Worm (Caenorhabditis elegans): ENCODE data around the gene smf-1.

Gene smf-1

DNA sequence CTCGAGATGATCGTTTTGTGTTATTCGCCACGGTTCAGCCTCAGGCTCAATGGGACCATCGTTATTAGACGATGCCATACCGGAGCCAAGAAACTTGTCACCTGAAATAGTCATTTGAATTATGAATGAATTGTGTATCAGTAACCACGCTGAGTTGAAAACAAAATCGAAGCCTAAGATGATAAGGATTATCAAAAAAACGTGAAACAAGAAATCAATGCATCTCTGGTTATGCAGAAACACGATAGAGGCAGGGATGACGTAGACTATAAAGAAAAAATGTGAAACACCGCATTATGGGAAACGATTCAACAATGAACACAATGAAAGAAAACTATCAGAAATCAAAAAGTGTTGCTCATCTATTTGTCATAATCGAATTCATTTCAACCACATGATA, at the start of gene smf-1:
Gene smf-1, minus strand, starts transcription at position 101 of the 400 bp plus-strand sequence.
- no peak for TF ChIP-seq K09A11.1 (tag; optimal IDR thresholded peaks at IDR 0.05; ENCODE audit: insufficient read depth)
- no peak for TF ChIP-seq rnt-1 (tag; optimal IDR thresholded peaks at IDR 0.05)
- no peak for TF ChIP-seq sdc-2 (tag; optimal IDR thresholded peaks at IDR 0.05)
- TF ChIP-seq pha-2 (tag; optimal IDR thresholded peaks at IDR 0.05) = no peak
- TF ChIP-seq elt-4 (tag; optimal IDR thresholded peaks at IDR 0.05) = no peak

ce11 chrX:6761688-6762185, 38.9 kb upstream of the smf-1 start, which contains the start of gene abts-4:
Gene abts-4, minus strand, starts transcription at chrX:6761738.
- no peak for TF ChIP-seq unc-86 (tag; optimal IDR thresholded peaks at IDR 0.05)
- TF ChIP-seq ceh-45 (GFP tag; IDR thresholded peaks at IDR 0.05) = no peak
- no peak for TF ChIP-seq ceh-34 (tag; optimal IDR thresholded peaks at IDR 0.05)
- TF ChIP-seq syd-9 (tag; optimal IDR thresholded peaks at IDR 0.05) = no peak
- no peak for TF ChIP-seq fkh-10 (GFP tag; optimal IDR thresholded peaks at IDR 0.05)

- TF ChIP-seq gmeb-2 (tag; optimal IDR thresholded peaks at IDR 0.05) = no peak
- TF ChIP-seq ceh-30 (tag; optimal IDR thresholded peaks at IDR 0.05) = no peak
- no peak for TF ChIP-seq ref-2 (tag; optimal IDR thresholded peaks at IDR 0.05)
- no peak for TF ChIP-seq lim-6 (tag; optimal IDR thresholded peaks at IDR 0.05)
- no peak for TF ChIP-seq ttx-3 (tag; optimal IDR thresholded peaks at IDR 0.05)
- no peak for TF ChIP-seq tbx-7 (tag; optimal IDR thresholded peaks at IDR 0.05)
- no peak for TF ChIP-seq npax-4 (tag; optimal IDR thresholded peaks at IDR 0.05)
- TF ChIP-seq C38D4.7 (GFP tag; optimal IDR thresholded peaks at IDR 0.05) = no peak
- no peak for TF ChIP-seq pha-2 (tag; optimal IDR thresholded peaks at IDR 0.05)
- TF ChIP-seq ceh-6 (GFP tag; optimal IDR thresholded peaks at IDR 0.05) = no peak
- TF ChIP-seq C08G9.2 (tag; optimal IDR thresholded peaks at IDR 0.05) = no peak
- TF ChIP-seq K09A11.1 (tag; optimal IDR thresholded peaks at IDR 0.05; ENCODE audit: insufficient read depth) = no peak
These were observed 38.3 kb upstream of the smf-1 start for ce11 chrX:6761211-6761610.

ce11 chrX:6750145-6750544, 27.3 kb upstream of the smf-1 start:
- TF ChIP-seq zip-5 (tag; optimal IDR thresholded peaks at IDR 0.05) = no peak
- no peak for TF ChIP-seq tbx-7 (tag; optimal IDR thresholded peaks at IDR 0.05)
- no peak for TF ChIP-seq ceh-14 (tag; optimal IDR thresholded peaks at IDR 0.05)
- TF ChIP-seq rnt-1 (tag; optimal IDR thresholded peaks at IDR 0.05) = no peak
- TF ChIP-seq npax-4 (tag; optimal IDR thresholded peaks at IDR 0.05) = no peak
- TF ChIP-seq dve-1 (tag; optimal IDR thresholded peaks at IDR 0.05) = peak; percentile 50
- TF ChIP-seq nhr-11 (tag; optimal IDR thresholded peaks at IDR 0.05) = no peak
- peak; percentile 32 for TF ChIP-seq F13H6.1 (tag; optimal IDR thresholded peaks at IDR 0.05)
- TF ChIP-seq lim-6 (tag; optimal IDR thresholded peaks at IDR 0.05) = no peak
- no peak for TF ChIP-seq fkh-10 (GFP tag; optimal IDR thresholded peaks at IDR 0.05)
- TF ChIP-seq unc-55 (GFP tag; optimal IDR thresholded peaks at IDR 0.05) = peak; percentile 26
- peak; percentile 7 for TF ChIP-seq elt-2 (tag; optimal IDR thresholded peaks at IDR 0.05)
- TF ChIP-seq pros-1 (tag; optimal IDR thresholded peaks at IDR 0.05) = no peak
- TF ChIP-seq ceh-2 (tag; optimal IDR thresholded peaks at IDR 0.05) = no peak
- no peak for TF ChIP-seq syd-9 (tag; optimal IDR thresholded peaks at IDR 0.05)
- TF ChIP-seq ceh-22 (tag; optimal IDR thresholded peaks at IDR 0.05) = no peak
- TF ChIP-seq ref-2 (tag; optimal IDR thresholded peaks at IDR 0.05) = no peak
- TF ChIP-seq hlh-30 (tag; optimal IDR thresholded peaks at IDR 0.05; ENCODE audit: insufficient read depth) = peak; percentile 11
- no peak for TF ChIP-seq hlh-15 (tag; optimal IDR thresholded peaks at IDR 0.05)
- no peak for TF ChIP-seq odd-2 (tag; optimal IDR thresholded peaks at IDR 0.05)
- peak; percentile 70 for TF ChIP-seq pqm-1 (tag; optimal IDR thresholded peaks at IDR 0.05)
- no peak for TF ChIP-seq hlh-6 (tag; optimal IDR thresholded peaks at IDR 0.05)
- no peak for TF ChIP-seq pax-1 (tag; optimal IDR thresholded peaks at IDR 0.05)
- no peak for TF ChIP-seq unc-3 (GFP tag; conservative IDR thresholded peaks at IDR 0.05)
- TF ChIP-seq unc-3 (tag; optimal IDR thresholded peaks at IDR 0.05) = no peak
- TF ChIP-seq nfya-1 (tag; optimal IDR thresholded peaks at IDR 0.05) = peak; percentile 48
- no peak for TF ChIP-seq ztf-16 (tag; optimal IDR thresholded peaks at IDR 0.05)
- TF ChIP-seq K02D7.2 (tag; optimal IDR thresholded peaks at IDR 0.05) = no peak
- TF ChIP-seq K09A11.1 (tag; optimal IDR thresholded peaks at IDR 0.05; ENCODE audit: insufficient read depth) = peak; percentile 4
- TF ChIP-seq pha-4 (tag; optimal IDR thresholded peaks at IDR 0.05) = no peak
- no peak for TF ChIP-seq elt-4 (tag; optimal IDR thresholded peaks at IDR 0.05)
- no peak for TF ChIP-seq C08G9.2 (tag; optimal IDR thresholded peaks at IDR 0.05)
- peak; percentile 79 for TF ChIP-seq ceh-18 (tag; optimal IDR thresholded peaks at IDR 0.05)
- no peak for TF ChIP-seq che-1 (tag; optimal IDR thresholded peaks at IDR 0.05)
- no peak for TF ChIP-seq eyg-1 (tag; optimal IDR thresholded peaks at IDR 0.05)
- no peak for TF ChIP-seq tbx-2 (tag; optimal IDR thresholded peaks at IDR 0.05)
